Fruit fly (Drosophila melanogaster) whole organism, pupa: Measurements from ENCODE around the gene CG14262.

Source experiments
- CG15710 ChIP-seq: fragments of 200-800 bp; sonication (Bioruptor generic); optimal IDR thresholded peaks from 2 replicates; lab custom pipeline; 2018; ENCODE audit warnings: missing biosample characterization, mild to moderate bottlenecking, missing genetic modification characterization, moderate library complexity
- CG8301 ChIP-seq: fragments of 200-800 bp; sonication (Bioruptor generic); optimal IDR thresholded peaks from 2 replicates; lab custom pipeline; 2018; ENCODE audit warnings: missing biosample characterization, mild to moderate bottlenecking, missing genetic modification characterization
- D1 ChIP-seq: fragments of 200-800 bp; sonication (Bioruptor generic); optimal IDR thresholded peaks from 2 replicates; lab custom pipeline; 2018; ENCODE audit warnings: missing biosample characterization, mild to moderate bottlenecking, missing genetic modification characterization, moderate library complexity
- Snoo ChIP-seq: fragments of 200-800 bp; sonication (Bioruptor generic); optimal IDR thresholded peaks from 3 replicates; lab custom pipeline; 2017; ENCODE audit warnings: missing biosample characterization, mild to moderate bottlenecking, missing genetic modification characterization, inconsistent platforms
- fd96Ca ChIP-seq: fragments of 200-800 bp; sonication (Bioruptor generic); IDR thresholded peaks from 3 replicates; pipeline ENCODE4 v1.3.6; 2022; ENCODE audit warnings: missing biosample characterization, missing genetic modification characterization
- gl ChIP-seq: fragments of 200-800 bp; sonication (Bioruptor generic); optimal IDR thresholded peaks from 2 replicates; lab custom pipeline; 2018; ENCODE audit warnings: missing biosample characterization, mild to moderate bottlenecking, missing genetic modification characterization

DNA sequence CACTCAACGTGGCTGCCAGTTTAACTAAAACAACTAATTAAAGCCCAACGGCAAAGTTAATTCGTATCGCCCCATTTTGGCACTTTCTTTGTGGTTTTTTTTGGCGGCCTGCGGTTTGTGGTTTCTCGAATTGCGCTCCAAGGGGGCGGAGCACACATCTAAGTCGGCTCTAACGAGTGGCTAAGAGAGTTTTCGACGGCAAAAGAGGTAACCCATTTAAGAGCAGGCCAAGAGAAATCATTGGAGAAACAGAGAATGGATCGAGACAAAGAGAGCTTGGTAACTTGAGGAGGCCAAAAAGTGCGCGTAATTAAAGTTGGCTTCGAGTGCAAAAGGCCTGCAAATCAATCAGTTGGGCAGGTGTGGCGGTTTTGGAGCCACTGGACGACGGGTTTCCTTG, 42.2 kb downstream of the CG14262 start:
- TF ChIP-seq fd96Ca (GFP tag; lab: Robert Waterston, UW) (no peak), Snoo (tag; lab: Kevin White, UChicago) (no peak), gl (tag; lab: Kevin White, UChicago) (no peak), CG8301 (tag; lab: Kevin White, UChicago) (no peak), CG15710 (tag; lab: Kevin White, UChicago) (no peak), D1 (tag; lab: Kevin White, UChicago) (no peak)
